Worm (Caenorhabditis elegans): Measurements from ENCODE around the gene asp-3.

asp-3 gene

ce11 chrX:6761688-6762185 lies 29.1 kb upstream of the asp-3 start, which contains the start of gene abts-4:
abts-4 (minus strand) TSS chrX:6761738.
- TF ChIP-seq aly-1 (tag; optimal IDR thresholded peaks at IDR 0.05): no peak
- TF ChIP-seq sea-1 (GFP tag; conservative IDR thresholded peaks at IDR 0.05): no peak
- no peak for TF ChIP-seq F13C5.2 (tag; optimal IDR thresholded peaks at IDR 0.05)
- no peak for TF ChIP-seq ets-7 (tag; optimal IDR thresholded peaks at IDR 0.05)
- TF ChIP-seq scrt-1 (GFP tag; IDR thresholded peaks at IDR 0.05): no peak
- no peak for TF ChIP-seq ceh-13 (GFP tag; optimal IDR thresholded peaks at IDR 0.05)
- TF ChIP-seq ceh-36 (tag; optimal IDR thresholded peaks at IDR 0.05): no peak
- no peak for TF ChIP-seq hnd-1 (tag; optimal IDR thresholded peaks at IDR 0.05)
- TF ChIP-seq tra-4 (tag; optimal IDR thresholded peaks at IDR 0.05): no peak
- TF ChIP-seq B0310.2 (tag; optimal IDR thresholded peaks at IDR 0.05): no peak
- TF ChIP-seq hmg-4 (GFP tag; optimal IDR thresholded peaks at IDR 0.05): no peak
- TF ChIP-seq ama-1 (optimal IDR thresholded peaks at IDR 0.05): no peak
- TF ChIP-seq tbx-37 (GFP tag; conservative IDR thresholded peaks at IDR 0.05): no peak
- no peak for TF ChIP-seq tbx-11 (GFP tag; IDR thresholded peaks at IDR 0.05)
- TF ChIP-seq flt-1 (GFP tag; IDR thresholded peaks at IDR 0.05): no peak

- TF ChIP-seq tra-4 (tag; optimal IDR thresholded peaks at IDR 0.05) (no peak), tbx-37 (GFP tag; conservative IDR thresholded peaks at IDR 0.05) (no peak), hmbx-1 (tag; optimal IDR thresholded peaks at IDR 0.05) (no peak), ceh-36 (tag; optimal IDR thresholded peaks at IDR 0.05) (no peak), hnd-1 (tag; optimal IDR thresholded peaks at IDR 0.05) (no peak), scrt-1 (GFP tag; IDR thresholded peaks at IDR 0.05) (no peak), F13C5.2 (tag; optimal IDR thresholded peaks at IDR 0.05) (no peak), ama-1 (optimal IDR thresholded peaks at IDR 0.05) (no peak), B0310.2 (tag; optimal IDR thresholded peaks at IDR 0.05) (no peak), pes-1 (GFP tag; IDR thresholded peaks at IDR 0.05) (no peak), ets-7 (tag; optimal IDR thresholded peaks at IDR 0.05) (no peak), flt-1 (GFP tag; IDR thresholded peaks at IDR 0.05) (no peak), sea-1 (GFP tag; conservative IDR thresholded peaks at IDR 0.05) (no peak), ceh-13 (GFP tag; optimal IDR thresholded peaks at IDR 0.05) (no peak), hmg-4 (GFP tag; optimal IDR thresholded peaks at IDR 0.05) (no peak), tbx-11 (GFP tag; IDR thresholded peaks at IDR 0.05) (no peak)
Observed at ce11 chrX:6778014-6778413, 12.8 kb upstream of the asp-3 start, which contains the start of gene irk-1. irk-1 (minus strand) TSS chrX:6778114.

- TF ChIP-seq B0310.2 (tag; optimal IDR thresholded peaks at IDR 0.05) (no peak), hmbx-1 (tag; optimal IDR thresholded peaks at IDR 0.05) (no peak), tra-4 (tag; optimal IDR thresholded peaks at IDR 0.05) (no peak), tbx-37 (GFP tag; conservative IDR thresholded peaks at IDR 0.05) (no peak), tbx-11 (GFP tag; IDR thresholded peaks at IDR 0.05) (no peak), ceh-36 (tag; optimal IDR thresholded peaks at IDR 0.05) (no peak), flt-1 (GFP tag; IDR thresholded peaks at IDR 0.05) (no peak), hnd-1 (tag; optimal IDR thresholded peaks at IDR 0.05) (no peak), ama-1 (optimal IDR thresholded peaks at IDR 0.05) (no peak), scrt-1 (GFP tag; IDR thresholded peaks at IDR 0.05) (no peak), ets-7 (tag; optimal IDR thresholded peaks at IDR 0.05) (no peak), pes-1 (GFP tag; IDR thresholded peaks at IDR 0.05) (no peak), F13C5.2 (tag; optimal IDR thresholded peaks at IDR 0.05) (no peak), sea-1 (GFP tag; conservative IDR thresholded peaks at IDR 0.05) (no peak), aly-1 (tag; optimal IDR thresholded peaks at IDR 0.05) (no peak), hmg-4 (GFP tag; optimal IDR thresholded peaks at IDR 0.05) (no peak)
Observed at ce11 chrX:6782857-6783256, 8.0 kb upstream of the asp-3 start, which contains the start of gene idpp-6. idpp-6 (plus strand) TSS chrX:6783157.

ce11 chrX:6784181-6784580 lies 6.7 kb upstream of the asp-3 start, which contains the start of gene bgal-2:
bgal-2 (plus strand) TSS chrX:6784411.
- TF ChIP-seq ama-1 (optimal IDR thresholded peaks at IDR 0.05) (no peak), B0310.2 (tag; optimal IDR thresholded peaks at IDR 0.05) (no peak), tbx-37 (GFP tag; conservative IDR thresholded peaks at IDR 0.05) (no peak)

- TF ChIP-seq ets-7 (tag; optimal IDR thresholded peaks at IDR 0.05): no peak
- TF ChIP-seq ama-1 (optimal IDR thresholded peaks at IDR 0.05): no peak
- TF ChIP-seq F13C5.2 (tag; optimal IDR thresholded peaks at IDR 0.05): no peak
- TF ChIP-seq scrt-1 (GFP tag; IDR thresholded peaks at IDR 0.05): no peak
- no peak for TF ChIP-seq hmbx-1 (tag; optimal IDR thresholded peaks at IDR 0.05)
- no peak for TF ChIP-seq sea-1 (GFP tag; conservative IDR thresholded peaks at IDR 0.05)
- no peak for TF ChIP-seq ceh-13 (GFP tag; optimal IDR thresholded peaks at IDR 0.05)
Observed at ce11 chrX:6788965-6789573, 1.8 kb upstream of the asp-3 start, which contains the start of gene sgca-1. sgca-1 (minus strand) TSS chrX:6789548.

- TF ChIP-seq tbx-37 (GFP tag; conservative IDR thresholded peaks at IDR 0.05): no peak
- TF ChIP-seq B0310.2 (tag; optimal IDR thresholded peaks at IDR 0.05): no peak
- TF ChIP-seq hmg-4 (GFP tag; optimal IDR thresholded peaks at IDR 0.05): no peak
- TF ChIP-seq sea-1 (GFP tag; conservative IDR thresholded peaks at IDR 0.05): no peak
- no peak for TF ChIP-seq ama-1 (optimal IDR thresholded peaks at IDR 0.05)
- no peak for TF ChIP-seq hmbx-1 (tag; optimal IDR thresholded peaks at IDR 0.05)
- TF ChIP-seq tbx-11 (GFP tag; IDR thresholded peaks at IDR 0.05): no peak
- no peak for TF ChIP-seq aly-1 (tag; optimal IDR thresholded peaks at IDR 0.05)
- no peak for TF ChIP-seq tra-4 (tag; optimal IDR thresholded peaks at IDR 0.05)
- no peak for TF ChIP-seq flt-1 (GFP tag; IDR thresholded peaks at IDR 0.05)
- TF ChIP-seq F13C5.2 (tag; optimal IDR thresholded peaks at IDR 0.05): no peak
- no peak for TF ChIP-seq pes-1 (GFP tag; IDR thresholded peaks at IDR 0.05)
- TF ChIP-seq ets-7 (tag; optimal IDR thresholded peaks at IDR 0.05): no peak
- TF ChIP-seq scrt-1 (GFP tag; IDR thresholded peaks at IDR 0.05): no peak
- no peak for TF ChIP-seq hnd-1 (tag; optimal IDR thresholded peaks at IDR 0.05)
- TF ChIP-seq ceh-13 (GFP tag; optimal IDR thresholded peaks at IDR 0.05): no peak
- no peak for TF ChIP-seq ceh-36 (tag; optimal IDR thresholded peaks at IDR 0.05)
Observed at ce11 chrX:6790457-6790856, 407 bp upstream of the asp-3 start.
